Worm (Caenorhabditis elegans) whole organism, L2 larva: Measurements from ENCODE around the gene F41H10.2.

Experiments used
- C34F6.9 ChIP-seq: fragments of 150-350 bp; optimal IDR thresholded peaks from 2 replicates; lab custom pipeline; 2014; ENCODE audit warnings: missing biosample characterization, missing genetic modification characterization
- F13H6.1 ChIP-seq: sonication (generic microtip); optimal IDR thresholded peaks from 2 replicates; lab custom pipeline; 2016; ENCODE audit warnings: missing genetic modification characterization, missing compliant biosample characterization
- R02D3.7 ChIP-seq: fragments of 150-350 bp; optimal IDR thresholded peaks from 2 replicates; lab custom pipeline; 2014; ENCODE audit warnings: missing biosample characterization, missing genetic modification characterization
- Y55F3AM.14 ChIP-seq: fragments of 200-800 bp; sonication (Bioruptor generic); optimal IDR thresholded peaks from 2 replicates; lab custom pipeline; 2018; ENCODE audit warnings: mild to moderate bottlenecking, missing genetic modification characterization, missing compliant biosample characterization
- ZK546.5 ChIP-seq: sonication (generic microtip); optimal IDR thresholded peaks from 2 replicates; lab custom pipeline; 2017; ENCODE audit warnings: missing biosample characterization, missing genetic modification characterization
- alr-1 ChIP-seq: fragments of 150-350 bp; optimal IDR thresholded peaks from 2 replicates; lab custom pipeline; 2014; ENCODE audit warnings: missing biosample characterization, missing genetic modification characterization
- aly-2 ChIP-seq: fragments of 150-350 bp; optimal IDR thresholded peaks from 2 replicates; lab custom pipeline; 2014; ENCODE audit warnings: missing biosample characterization, missing genetic modification characterization
- ama-1 ChIP-seq: fragments of 150-350 bp; optimal IDR thresholded peaks from 2 replicates; lab custom pipeline; 2018; ENCODE audit warnings: inconsistent platforms
- blmp-1 ChIP-seq: sonication (generic microtip); optimal IDR thresholded peaks from 2 replicates; lab custom pipeline; 2017; ENCODE audit warnings: missing genetic modification characterization, mild to moderate bottlenecking, missing compliant biosample characterization, antibody characterized with exemption, moderate library complexity; ENCODE audit not compliant: insufficient read depth
- ceh-16 ChIP-seq: fragments of 150-350 bp; optimal IDR thresholded peaks from 2 replicates; lab custom pipeline; 2014; ENCODE audit warnings: missing biosample characterization, missing genetic modification characterization
- ceh-82 ChIP-seq: fragments of 150-350 bp; optimal IDR thresholded peaks from 2 replicates; lab custom pipeline; 2014; ENCODE audit warnings: missing biosample characterization, missing genetic modification characterization
- crh-2 ChIP-seq: sonication (generic microtip); optimal IDR thresholded peaks from 2 replicates; lab custom pipeline; 2017; ENCODE audit warnings: missing biosample characterization, missing genetic modification characterization
- dmd-4 ChIP-seq: sonication (generic microtip); optimal IDR thresholded peaks from 2 replicates; lab custom pipeline; 2017; ENCODE audit warnings: missing biosample characterization, missing genetic modification characterization
- egl-27 ChIP-seq: sonication (generic microtip); optimal IDR thresholded peaks from 3 replicates; lab custom pipeline; 2017; ENCODE audit warnings: missing biosample characterization, missing genetic modification reagents, missing genetic modification characterization
- elt-1 ChIP-seq: fragments of 150-350 bp; optimal IDR thresholded peaks from 2 replicates; lab custom pipeline; 2014; ENCODE audit warnings: missing biosample characterization, missing genetic modification characterization
- elt-3 ChIP-seq: sonication (generic microtip); optimal IDR thresholded peaks from 2 replicates; lab custom pipeline; 2017; ENCODE audit warnings: missing biosample characterization, missing genetic modification characterization
- fos-1 ChIP-seq: fragments of 150-350 bp; optimal IDR thresholded peaks from 2 replicates; lab custom pipeline; 2014; ENCODE audit warnings: missing biosample characterization, missing genetic modification characterization
- gmeb-1 ChIP-seq: fragments of 150-350 bp; optimal IDR thresholded peaks from 2 replicates; lab custom pipeline; 2014; ENCODE audit warnings: missing biosample characterization, missing genetic modification characterization
- lin-13 ChIP-seq: fragments of 150-350 bp; optimal IDR thresholded peaks from 2 replicates; lab custom pipeline; 2014; ENCODE audit warnings: missing biosample characterization, missing genetic modification reagents, missing genetic modification characterization
- lsy-2 ChIP-seq, 2 experiments: fragments of 150-350 bp in 1 of 2; sonication (generic microtip) in 1 of 2; optimal IDR thresholded peaks; 2 replicates each; lab custom pipeline; 2014 to 2017; ENCODE audit warnings: missing biosample characterization in 2 of 2, missing genetic modification characterization in 2 of 2
- mab-5 ChIP-seq: fragments of 150-350 bp; optimal IDR thresholded peaks from 2 replicates; lab custom pipeline; 2014; ENCODE audit warnings: missing biosample characterization, missing genetic modification characterization
- mbf-1 ChIP-seq: sonication (generic microtip); optimal IDR thresholded peaks from 2 replicates; lab custom pipeline; 2017; ENCODE audit warnings: missing biosample characterization, missing genetic modification characterization
- nhr-10 ChIP-seq: sonication (generic microtip); optimal IDR thresholded peaks from 2 replicates; lab custom pipeline; 2017; ENCODE audit warnings: missing biosample characterization, missing genetic modification characterization
- nhr-11 ChIP-seq: fragments of 150-350 bp; optimal IDR thresholded peaks from 2 replicates; lab custom pipeline; 2014; ENCODE audit warnings: missing biosample characterization, missing genetic modification characterization
- nhr-12 ChIP-seq: fragments of 150-350 bp; optimal IDR thresholded peaks from 2 replicates; lab custom pipeline; 2014; ENCODE audit warnings: missing biosample characterization, missing genetic modification characterization
- nhr-129 ChIP-seq: fragments of 150-350 bp; optimal IDR thresholded peaks from 2 replicates; lab custom pipeline; 2014; ENCODE audit warnings: missing biosample characterization, missing genetic modification characterization
- nhr-21 ChIP-seq: fragments of 150-350 bp; optimal IDR thresholded peaks from 2 replicates; lab custom pipeline; 2014; ENCODE audit warnings: missing biosample characterization, missing genetic modification characterization
- nhr-23 ChIP-seq: fragments of 150-350 bp; optimal IDR thresholded peaks from 2 replicates; lab custom pipeline; 2014; ENCODE audit warnings: missing biosample characterization, missing genetic modification reagents, missing genetic modification characterization
- nhr-237 ChIP-seq: fragments of 150-350 bp; optimal IDR thresholded peaks from 2 replicates; lab custom pipeline; 2014; ENCODE audit warnings: missing biosample characterization, missing genetic modification characterization
- nhr-25 ChIP-seq: fragments of 150-350 bp; sonication (generic microtip); optimal IDR thresholded peaks from 3 replicates; lab custom pipeline; 2014; ENCODE audit warnings: missing biosample characterization, missing genetic modification characterization
- nhr-6 ChIP-seq: fragments of 150-350 bp; optimal IDR thresholded peaks from 2 replicates; lab custom pipeline; 2014; ENCODE audit warnings: missing biosample characterization, missing genetic modification characterization
- nhr-77 ChIP-seq: fragments of 150-350 bp; optimal IDR thresholded peaks from 2 replicates; lab custom pipeline; 2014; ENCODE audit warnings: missing biosample characterization, missing genetic modification characterization
- sem-4 ChIP-seq: fragments of 150-350 bp; optimal IDR thresholded peaks from 2 replicates; lab custom pipeline; 2014; ENCODE audit warnings: missing biosample characterization, missing genetic modification reagents, missing genetic modification characterization
- sma-9 ChIP-seq, 2 experiments: fragments of 150-350 bp in 1 of 2; sonication (generic microtip) in 1 of 2; optimal IDR thresholded peaks; 2 replicates each; lab custom pipeline; 2014 to 2016; ENCODE audit warnings: missing genetic modification characterization in 2 of 2, mild to moderate bottlenecking in 1 of 2, missing biosample characterization in 1 of 2, missing compliant biosample characterization in 1 of 2, missing genetic modification reagents in 1 of 2, moderate library complexity in 1 of 2
- snpc-4 ChIP-seq: fragments of 150-350 bp; optimal IDR thresholded peaks from 2 replicates; lab custom pipeline; 2014; ENCODE audit warnings: missing biosample characterization, missing genetic modification characterization
- unc-39 ChIP-seq: fragments of 150-350 bp; optimal IDR thresholded peaks from 2 replicates; lab custom pipeline; 2014; ENCODE audit warnings: missing biosample characterization, missing genetic modification characterization
- unc-55 ChIP-seq: fragments of 150-350 bp; sonication (generic microtip); optimal IDR thresholded peaks from 3 replicates; lab custom pipeline; 2014; ENCODE audit warnings: missing biosample characterization, missing genetic modification reagents, missing genetic modification characterization
- unc-62 ChIP-seq: fragments of 150-350 bp; optimal IDR thresholded peaks from 2 replicates; lab custom pipeline; 2014; ENCODE audit warnings: missing biosample characterization, missing genetic modification reagents, missing genetic modification characterization
- zag-1 ChIP-seq: fragments of 150-350 bp; optimal IDR thresholded peaks from 2 replicates; lab custom pipeline; 2014; ENCODE audit warnings: missing biosample characterization, missing genetic modification characterization
- ztf-1 ChIP-seq: fragments of 200-800 bp; sonication (Bioruptor generic); conservative IDR thresholded peaks from 2 replicates; pipeline ENCODE4 v1.3.6; 2022; ENCODE audit warnings: missing genetic modification characterization, missing compliant biosample characterization
- ztf-11 ChIP-seq: sonication (generic microtip); optimal IDR thresholded peaks from 2 replicates; lab custom pipeline; 2017; ENCODE audit warnings: missing biosample characterization, missing genetic modification characterization

F41H10.2 gene

DNA sequence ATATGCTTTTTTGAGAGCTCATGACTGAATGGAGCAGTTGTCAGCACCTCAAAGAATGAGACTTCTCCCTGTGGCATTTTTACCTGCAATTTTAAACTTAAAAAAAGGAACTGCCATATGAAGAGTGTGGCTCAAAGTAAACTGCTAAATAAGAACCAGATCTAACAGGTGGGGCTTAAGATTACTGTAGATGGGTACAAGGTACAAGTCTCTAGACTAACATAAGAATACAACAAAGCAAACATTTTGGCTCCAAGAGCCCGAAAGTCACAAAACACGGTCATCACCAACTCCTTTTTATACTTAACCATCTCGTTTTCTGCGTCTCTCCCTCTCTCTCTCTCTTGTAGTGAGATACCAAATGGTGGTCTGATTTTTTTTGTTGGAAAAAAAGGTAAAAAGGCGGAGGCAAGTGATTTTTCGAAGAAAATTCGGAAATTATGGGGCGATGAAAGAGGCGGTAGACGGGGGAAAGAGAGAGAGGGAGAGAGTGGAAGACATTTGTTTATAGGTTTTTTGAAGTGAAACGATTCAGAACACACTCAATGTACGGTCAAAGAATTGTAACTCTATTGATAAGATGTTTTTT lies 7.1 kb downstream of the F41H10.2 start, which contains the start of gene elo-6 (continued):
- no peak for TF ChIP-seq zag-1
- TF ChIP-seq snpc-4 (tag; lab: Kevin White, UChicago) = no peak
- TF ChIP-seq unc-62 (GFP tag; lab: Kevin White, UChicago) = no peak
- TF ChIP-seq ceh-16 (tag; lab: Kevin White, UChicago) = no peak
- peak; percentile 31 for TF ChIP-seq F13H6.1
- TF ChIP-seq ztf-11 = no peak

- no peak for TF ChIP-seq dmd-4 (tag; lab: Kevin White, UChicago)
- TF ChIP-seq sem-4 (tag; lab: Kevin White, UChicago) = no peak
- TF ChIP-seq ztf-11 = no peak
- TF ChIP-seq nhr-25 (tag; lab: Kevin White, UChicago) = peak; percentile 13
- no peak for TF ChIP-seq nhr-129 (tag; lab: Kevin White, UChicago)
These were observed 8.5 kb downstream of the F41H10.2 start for ce11 chrIV:5389951-5390350.

ce11 chrIV:5391507-5392057 lies 10.1 kb downstream of the F41H10.2 start, which contains the start of the genes htp-1 and ZK616.5:
Gene htp-1 (minus strand): TSS chrIV:5391557.
Gene ZK616.5 (plus strand): TSS chrIV:5391929.
- TF ChIP-seq gmeb-1 (tag; lab: Kevin White, UChicago) = no peak
- no peak for TF ChIP-seq Y55F3AM.14 (GFP tag; lab: Kevin White, UChicago)
- no peak for TF ChIP-seq ceh-82 (tag; lab: Kevin White, UChicago)
- no peak for TF ChIP-seq nhr-11 (tag; lab: Kevin White, UChicago)
- TF ChIP-seq blmp-1 (tag; lab: Kevin White, UChicago) = no peak
- TF ChIP-seq nhr-6 (tag; lab: Kevin White, UChicago) = no peak
- TF ChIP-seq ztf-11 = no peak
- no peak for TF ChIP-seq crh-2

DNA sequence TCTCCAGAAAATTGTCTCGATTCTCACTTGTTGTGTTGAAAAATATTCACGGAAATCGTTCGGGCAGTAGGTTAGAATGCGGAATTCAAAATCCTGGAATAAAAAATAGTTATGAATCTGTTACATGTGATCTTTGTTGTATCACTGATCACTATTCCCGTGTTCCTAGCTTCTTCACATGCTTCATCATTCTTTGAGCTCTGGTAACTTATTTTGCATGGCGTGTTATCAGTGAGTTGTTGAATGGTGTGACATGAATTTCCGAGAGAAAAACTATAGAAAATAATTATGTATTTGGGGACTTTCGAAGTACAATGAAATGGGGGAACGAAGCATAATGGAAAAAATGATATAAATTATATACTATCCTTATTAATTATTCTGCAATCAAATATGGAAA lies 12.1 kb downstream of the F41H10.2 start:
- TF ChIP-seq ztf-1 (GFP tag; lab: Robert Waterston, UW) (no peak), ceh-82 (tag; lab: Kevin White, UChicago) (no peak), elt-3 (no peak), crh-2 (no peak), mab-5 (tag; lab: Kevin White, UChicago) (no peak), nhr-10 (tag; lab: Kevin White, UChicago) (no peak), elt-1 (tag; lab: Kevin White, UChicago) (no peak), sma-9 (GFP tag; optimal IDR thresholded peaks at IDR 0.05; lab: Kevin White, UChicago) (peak; percentile 16), sma-9 (tag; optimal IDR thresholded peaks at IDR 0.05; lab: Kevin White, UChicago) (no peak), gmeb-1 (tag; lab: Kevin White, UChicago) (peak; percentile 40), blmp-1 (tag; lab: Kevin White, UChicago) (no peak), fos-1 (peak; percentile 19), nhr-129 (tag; lab: Kevin White, UChicago) (no peak), nhr-21 (tag; lab: Kevin White, UChicago) (no peak), lin-13 (GFP tag; lab: Kevin White, UChicago) (no peak), ZK546.5 (tag; lab: Kevin White, UChicago) (no peak), unc-62 (GFP tag; lab: Kevin White, UChicago) (no peak), nhr-11 (tag; lab: Kevin White, UChicago) (no peak), nhr-77 (tag; lab: Kevin White, UChicago) (no peak), ztf-11 (no peak), aly-2 (no peak), nhr-237 (no peak)

ce11 chrIV:5394687-5395086 lies 13.3 kb downstream of the F41H10.2 start, which contains the start of the genes perm-3 and swsn-6:
Gene perm-3 (minus strand): TSS chrIV:5394804.
Gene swsn-6 (plus strand): TSS chrIV:5395033.
- TF ChIP-seq R02D3.7 = peak; percentile 25
- TF ChIP-seq blmp-1 (tag; lab: Kevin White, UChicago) = peak; percentile 49
- TF ChIP-seq ama-1 = no peak
- TF ChIP-seq elt-3 = no peak
- peak; percentile 74 for TF ChIP-seq nhr-25 (tag; lab: Kevin White, UChicago)
- no peak for TF ChIP-seq nhr-12
- peak; percentile 27 for TF ChIP-seq zag-1
- no peak for TF ChIP-seq ztf-11
- TF ChIP-seq mbf-1 = no peak
- TF ChIP-seq alr-1 (tag; lab: Kevin White, UChicago) = no peak
- no peak for TF ChIP-seq Y55F3AM.14 (GFP tag; lab: Kevin White, UChicago)
- peak; percentile 25 for TF ChIP-seq ZK546.5 (tag; lab: Kevin White, UChicago)
- TF ChIP-seq lsy-2 (tag; optimal IDR thresholded peaks at IDR 0.05; lab: Kevin White, UChicago) = peak; percentile 87 to 92
- TF ChIP-seq ceh-82 (tag; lab: Kevin White, UChicago) = no peak
- peak; percentile 90 for TF ChIP-seq unc-55 (GFP tag; lab: Kevin White, UChicago)
- no peak for TF ChIP-seq unc-39 (tag; lab: Kevin White, UChicago)
- TF ChIP-seq sma-9 (GFP tag; optimal IDR thresholded peaks at IDR 0.05; lab: Kevin White, UChicago) = peak; percentile 84
- no peak for TF ChIP-seq sma-9 (tag; optimal IDR thresholded peaks at IDR 0.05; lab: Kevin White, UChicago)
- peak; percentile 67 for TF ChIP-seq sem-4 (tag; lab: Kevin White, UChicago)
- peak; percentile 70 for TF ChIP-seq egl-27 (tag; lab: Kevin White, UChicago)
- TF ChIP-seq gmeb-1 (tag; lab: Kevin White, UChicago) = peak; percentile 85
- TF ChIP-seq fos-1 = peak; percentile 60
- peak; percentile 90 for TF ChIP-seq C34F6.9 (tag; lab: Kevin White, UChicago)
- no peak for TF ChIP-seq dmd-4 (tag; lab: Kevin White, UChicago)
- no peak for TF ChIP-seq nhr-23 (tag; lab: Kevin White, UChicago)
- peak; percentile 74 for TF ChIP-seq nhr-10 (tag; lab: Kevin White, UChicago)
- peak; percentile 83 for TF ChIP-seq crh-2
- TF ChIP-seq F13H6.1 = peak; percentile 77
- no peak for TF ChIP-seq aly-2
